Fruit fly (Drosophila melanogaster) whole organism, embryonic: ENCODE measurements around the gene jet.

Experiments used
- Atf-2 ChIP-seq: fragments of 200-800 bp; sonication (Bioruptor generic); optimal IDR thresholded peaks from 2 replicates; lab custom pipeline; 2016; ENCODE audit warnings: missing biosample characterization, missing genetic modification characterization
- CG10366 ChIP-seq: fragments of 200-800 bp; sonication (Bioruptor generic); IDR thresholded peaks from 2 replicates; pipeline ENCODE4 v1.3.6; 2022; ENCODE audit warnings: missing biosample characterization, missing genetic modification characterization
- CG11456 ChIP-seq: fragments of 200-800 bp; sonication (Bioruptor generic); IDR thresholded peaks from 3 replicates; pipeline ENCODE4 v1.3.6; 2022; ENCODE audit warnings: missing biosample characterization, missing genetic modification characterization
- CG12155 ChIP-seq: fragments of 200-800 bp; sonication (Bioruptor generic); optimal IDR thresholded peaks from 3 replicates; lab custom pipeline; 2016; ENCODE audit warnings: missing biosample characterization, missing genetic modification characterization
- CG13287 ChIP-seq: fragments of 200-800 bp; sonication (Bioruptor generic); IDR thresholded peaks from 2 replicates; pipeline ENCODE4 v1.3.6; 2022; ENCODE audit warnings: missing biosample characterization, missing genetic modification characterization; ENCODE audit not compliant: partially characterized antibody
- CG13624 ChIP-seq: fragments of 200-800 bp; sonication (Bioruptor generic); optimal IDR thresholded peaks from 2 replicates; lab custom pipeline; 2016; ENCODE audit warnings: missing biosample characterization, missing genetic modification characterization
- CG15514 ChIP-seq: fragments of 200-800 bp; sonication (Bioruptor generic); optimal IDR thresholded peaks from 3 replicates; lab custom pipeline; 2017; ENCODE audit warnings: missing biosample characterization, missing genetic modification characterization, mild to moderate bottlenecking, moderate library complexity, missing genetic modification reagents
- CG17568 ChIP-seq: fragments of 200-800 bp; sonication (Bioruptor generic); optimal IDR thresholded peaks from 2 replicates; lab custom pipeline; 2018; ENCODE audit warnings: missing biosample characterization, mild to moderate bottlenecking, missing genetic modification characterization, moderate library complexity
- CG2678 ChIP-seq: fragments of 200-800 bp; sonication (Bioruptor generic); optimal IDR thresholded peaks from 3 replicates; lab custom pipeline; 2019; ENCODE audit warnings: missing biosample characterization, mild to moderate bottlenecking, missing genetic modification characterization, moderate library complexity
- CG34422 ChIP-seq: fragments of 200-800 bp; sonication (Bioruptor generic); IDR thresholded peaks from 3 replicates; pipeline ENCODE4 v1.3.6; 2022; ENCODE audit warnings: missing biosample characterization, missing genetic modification characterization
- CG3847 ChIP-seq: fragments of 200-800 bp; sonication (Bioruptor generic); IDR thresholded peaks from 2 replicates; pipeline ENCODE4 v1.3.6; 2022; ENCODE audit warnings: missing biosample characterization, missing genetic modification characterization
- CG3995 ChIP-seq: fragments of 200-800 bp; sonication (Bioruptor generic); optimal IDR thresholded peaks from 3 replicates; lab custom pipeline; 2016; ENCODE audit warnings: missing biosample characterization, missing genetic modification characterization
- CG5245 ChIP-seq: fragments of 200-800 bp; sonication (Bioruptor generic); optimal IDR thresholded peaks from 3 replicates; lab custom pipeline; 2016; ENCODE audit warnings: missing biosample characterization, missing genetic modification characterization
- CG8388 ChIP-seq: fragments of 200-800 bp; sonication (Bioruptor generic); optimal IDR thresholded peaks from 2 replicates; lab custom pipeline; 2019; ENCODE audit warnings: missing biosample characterization, mild to moderate bottlenecking, missing genetic modification characterization, moderate library complexity
- CG9215 ChIP-seq: fragments of 200-800 bp; sonication (Bioruptor generic); IDR thresholded peaks from 2 replicates; pipeline ENCODE4 v1.3.6; 2022; ENCODE audit warnings: missing biosample characterization, missing genetic modification characterization
- CG9932 ChIP-seq: fragments of 200-800 bp; sonication (Bioruptor generic); IDR thresholded peaks from 2 replicates; pipeline ENCODE4 v1.3.6; 2022; ENCODE audit warnings: missing biosample characterization, missing genetic modification characterization
- Camta ChIP-seq: fragments of 200-800 bp; sonication (Bioruptor generic); optimal IDR thresholded peaks from 2 replicates; lab custom pipeline; 2016; ENCODE audit warnings: missing biosample characterization, missing genetic modification characterization
- CoRest ChIP-seq: fragments of 200-800 bp; sonication (Bioruptor generic); optimal IDR thresholded peaks from 3 replicates; lab custom pipeline; 2018; ENCODE audit warnings: missing biosample characterization, mild to moderate bottlenecking, missing genetic modification characterization, moderate library complexity
- Dfd ChIP-seq, 2 experiments: fragments of >200 bp; optimal IDR thresholded peaks; 2 replicates each; lab custom pipeline; 2017; ENCODE audit warnings: missing biosample characterization in 2 of 2, missing genetic modification characterization in 2 of 2
- E2f2 ChIP-seq: fragments of 200-800 bp; sonication (Bioruptor generic); IDR thresholded peaks from 2 replicates; pipeline ENCODE4 v1.3.6; 2022; ENCODE audit warnings: missing biosample characterization, missing genetic modification characterization
- Ets65A ChIP-seq: fragments of 200-800 bp; sonication (Bioruptor generic); peaks from one replicate; lab custom pipeline; 2016; ENCODE audit warnings: missing biosample characterization, missing genetic modification characterization
- HmgZ ChIP-seq: fragments of 200-800 bp; sonication (Bioruptor generic); optimal IDR thresholded peaks from 2 replicates; lab custom pipeline; 2018; ENCODE audit warnings: missing biosample characterization, mild to moderate bottlenecking, missing genetic modification characterization
- Hmr ChIP-seq: fragments of 200-800 bp; sonication (Bioruptor generic); optimal IDR thresholded peaks from 3 replicates; lab custom pipeline; 2017; ENCODE audit warnings: mild to moderate bottlenecking, missing biosample characterization, missing genetic modification reagents, missing genetic modification characterization
- MBD-R2 ChIP-seq: fragments of 200-800 bp; sonication (Bioruptor generic); IDR thresholded peaks from 2 replicates; pipeline ENCODE4 v1.3.6; 2022; ENCODE audit warnings: missing biosample characterization, missing genetic modification characterization
- MESR4 ChIP-seq: fragments of 200-800 bp; sonication (Bioruptor generic); optimal IDR thresholded peaks from 2 replicates; lab custom pipeline; 2018; ENCODE audit warnings: missing biosample characterization, mild to moderate bottlenecking, missing genetic modification characterization, moderate library complexity
- Med ChIP-seq: fragments of 200-800 bp; sonication (Bioruptor generic); peaks from one replicate; lab custom pipeline; 2016; ENCODE audit warnings: missing biosample characterization, missing genetic modification characterization, mild to moderate bottlenecking, inconsistent platforms, moderate library complexity
- Optix ChIP-seq: fragments of 200-800 bp; sonication (Bioruptor generic); IDR thresholded peaks from 3 replicates; pipeline ENCODE4 v1.3.6; 2022; ENCODE audit warnings: missing biosample characterization, missing genetic modification characterization
- Sry-β ChIP-seq: fragments of 200-800 bp; sonication (Bioruptor generic); optimal IDR thresholded peaks from 2 replicates; lab custom pipeline; 2018; ENCODE audit warnings: missing biosample characterization, mild to moderate bottlenecking, missing genetic modification characterization, moderate library complexity
- ap ChIP-seq: fragments of 200-800 bp; sonication (Bioruptor generic); IDR thresholded peaks from 2 replicates; pipeline ENCODE4 v1.3.6; 2022; ENCODE audit warnings: missing biosample characterization, missing genetic modification characterization
- az2 ChIP-seq: fragments of 200-800 bp; sonication (Bioruptor generic); optimal IDR thresholded peaks from 3 replicates; lab custom pipeline; 2016; ENCODE audit warnings: missing biosample characterization, missing genetic modification characterization
- btn ChIP-seq: fragments of 200-800 bp; sonication (Bioruptor generic); optimal IDR thresholded peaks from 2 replicates; lab custom pipeline; 2016; ENCODE audit warnings: missing biosample characterization, missing genetic modification characterization
- chinmo ChIP-seq: fragments of 200-800 bp; sonication (Bioruptor generic); IDR thresholded peaks from 4 replicates; pipeline ENCODE4 v1.3.6; 2022; ENCODE audit warnings: missing biosample characterization, missing genetic modification characterization; ENCODE audit not compliant: partially characterized antibody
- emc ChIP-seq: fragments of 200-800 bp; sonication (Bioruptor generic); optimal IDR thresholded peaks from 2 replicates; lab custom pipeline; 2016; ENCODE audit warnings: missing biosample characterization, missing genetic modification characterization
- ems ChIP-seq: fragments of 200-800 bp; sonication (Bioruptor generic); optimal IDR thresholded peaks from 3 replicates; lab custom pipeline; 2016; ENCODE audit warnings: missing biosample characterization, missing genetic modification characterization
- gcm2 ChIP-seq: fragments of 200-800 bp; sonication (Bioruptor generic); optimal IDR thresholded peaks from 2 replicates; lab custom pipeline; 2016; ENCODE audit warnings: missing biosample characterization, missing genetic modification characterization
- kay ChIP-seq: fragments of 200-800 bp; sonication (Bioruptor generic); optimal IDR thresholded peaks from 2 replicates; lab custom pipeline; 2016; ENCODE audit warnings: missing biosample characterization, missing genetic modification characterization
- klu ChIP-seq: fragments of 200-800 bp; sonication (Bioruptor generic); IDR thresholded peaks from 2 replicates; pipeline ENCODE4 v1.3.6; 2022; ENCODE audit warnings: missing biosample characterization, missing genetic modification characterization
- lilli ChIP-seq: fragments of 200-800 bp; sonication (Bioruptor generic); optimal IDR thresholded peaks from 3 replicates; lab custom pipeline; 2016; ENCODE audit warnings: missing biosample characterization, missing genetic modification characterization
- nom ChIP-seq: fragments of 200-800 bp; sonication (Bioruptor generic); optimal IDR thresholded peaks from 2 replicates; lab custom pipeline; 2017; ENCODE audit warnings: missing biosample characterization, missing genetic modification characterization, mild to moderate bottlenecking, moderate library complexity, missing genetic modification reagents
- oc ChIP-seq: fragments of 200-800 bp; sonication (Bioruptor generic); optimal IDR thresholded peaks from 2 replicates; lab custom pipeline; 2018; ENCODE audit warnings: missing biosample characterization, mild to moderate bottlenecking, missing genetic modification characterization, moderate library complexity
- pan ChIP-seq, 4 experiments: fragments of >200 bp in 3 of 4; fragments of 200-800 bp in 1 of 4; sonication (Bioruptor generic) in 1 of 4; optimal IDR thresholded peaks in 3 of 4; IDR thresholded peaks in 1 of 4; 2 replicates each; pipeline versions ENCODE4 v1.3.6 to Lab custom; 2017 to 2022; ENCODE audit warnings: missing biosample characterization in 2 of 4, missing genetic modification characterization in 2 of 4, mixed read lengths in 1 of 4
- phol ChIP-seq: fragments of 200-800 bp; sonication (Bioruptor generic); optimal IDR thresholded peaks from 3 replicates; lab custom pipeline; 2018; ENCODE audit warnings: missing biosample characterization, mild to moderate bottlenecking, missing genetic modification characterization, moderate library complexity
- pnt ChIP-seq: fragments of 200-800 bp; sonication (Bioruptor generic); optimal IDR thresholded peaks from 3 replicates; lab custom pipeline; 2016; ENCODE audit warnings: missing biosample characterization, missing genetic modification characterization
- pzg ChIP-seq: fragments of 200-800 bp; sonication (Bioruptor generic); optimal IDR thresholded peaks from 3 replicates; lab custom pipeline; 2018; ENCODE audit warnings: missing biosample characterization, mild to moderate bottlenecking, missing genetic modification characterization, moderate library complexity
- sens-2 ChIP-seq: fragments of 200-800 bp; sonication (Bioruptor generic); IDR thresholded peaks from 2 replicates; pipeline ENCODE4 v1.3.6; 2022; ENCODE audit warnings: missing biosample characterization, missing genetic modification characterization
- slbo ChIP-seq: fragments of 200-800 bp; sonication (Bioruptor generic); IDR thresholded peaks from 2 replicates; pipeline ENCODE4 v1.3.6; 2022; ENCODE audit warnings: missing biosample characterization, missing genetic modification characterization
- sna ChIP-seq: fragments of 200-800 bp; sonication (Bioruptor generic); IDR thresholded peaks from 2 replicates; pipeline ENCODE4 v1.3.6; 2022; ENCODE audit warnings: missing biosample characterization, missing genetic modification characterization; ENCODE audit not compliant: partially characterized antibody
- tio ChIP-seq: fragments of 200-800 bp; sonication (Bioruptor generic); optimal IDR thresholded peaks from 2 replicates; lab custom pipeline; 2017; ENCODE audit warnings: missing biosample characterization, missing genetic modification characterization, inconsistent platforms
- zfh1 ChIP-seq: fragments of 200-800 bp; sonication (Bioruptor generic); IDR thresholded peaks from 3 replicates; pipeline ENCODE4 v1.3.6; 2022; ENCODE audit warnings: missing biosample characterization, missing genetic modification characterization
- zfh2 ChIP-seq: fragments of 200-800 bp; sonication (Bioruptor generic); optimal IDR thresholded peaks from 2 replicates; lab custom pipeline; 2016; ENCODE audit warnings: missing biosample characterization, missing genetic modification characterization

jet gene

DNA sequence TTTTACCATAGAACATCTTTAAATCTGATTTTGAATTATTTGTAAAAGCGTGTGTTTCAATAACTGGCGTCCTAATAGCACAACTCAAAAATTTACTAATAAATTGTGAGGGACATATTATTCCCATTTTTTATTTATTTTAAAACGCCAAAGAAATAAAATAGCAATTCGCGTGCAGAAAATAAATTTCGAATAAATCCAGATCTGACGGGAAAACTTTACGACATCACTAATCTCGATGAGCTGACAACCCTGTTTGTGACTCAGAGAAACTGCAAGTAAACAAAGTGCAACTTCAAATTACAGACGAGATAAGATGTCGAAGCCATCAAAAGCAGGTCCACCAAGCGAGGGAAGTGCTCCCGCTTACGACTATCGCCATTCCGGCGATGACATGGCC lies 15.8 kb upstream of the jet start, which contains the start of gene CG34125:
CG34125 (plus strand) TSS at position 254 of the 400 bp plus-strand sequence.
- TF ChIP-seq Med (GFP tag; lab: Kevin White, UChicago) (peak; percentile 67), Atf-2 (GFP tag; lab: Kevin White, UChicago) (no peak), ap (no peak), CG8388 (GFP tag; lab: Kevin White, UChicago) (no peak), CG17568 (no peak), CG3847 (peak; percentile 26; the same call in 1 of the 2 replicates), ems (GFP tag; lab: Kevin White, UChicago) (peak; percentile 10), CG2678 (tag; lab: Kevin White, UChicago) (no peak), CoRest (tag; lab: Kevin White, UChicago) (no peak), CG34422 (GFP tag; lab: Robert Waterston, UW) (0 out of 3 replicates have a peak, but pooled peaks have one; percentile 8), nom (GFP tag; lab: Kevin White, UChicago) (no peak), CG15514 (peak; percentile 81), slbo (peak; percentile 32; the same call in 1 of the 2 replicates), CG9215 (GFP tag; lab: Robert Waterston, UW) (no peak), btn (GFP tag; lab: Kevin White, UChicago) (no peak), phol (tag; lab: Kevin White, UChicago) (peak; percentile 11), CG5245 (GFP tag; lab: Kevin White, UChicago) (no peak), CG3995 (GFP tag; lab: Kevin White, UChicago) (peak; percentile 53), CG12155 (GFP tag; lab: Kevin White, UChicago) (no peak), sens-2 (GFP tag; lab: Robert Waterston, UW) (no peak), zfh1 (GFP tag; lab: Robert Waterston, UW) (peak; percentile 20; the same call in 1 of the 3 replicates), Ets65A (GFP tag; lab: Kevin White, UChicago) (peak; percentile 82), E2f2 (GFP tag; lab: Robert Waterston, UW) (0 out of 2 replicates have a peak, but pooled peaks have one; percentile 22), CG13287 (peak; percentile 22; the same call in 1 of the 2 replicates), kay (peak; percentile 97), zfh2 (GFP tag; lab: Kevin White, UChicago) (no peak), CG13624 (GFP tag; lab: Kevin White, UChicago) (peak; percentile 5), pan (optimal IDR thresholded peaks at IDR 0.05; lab: Kevin White, UChicago) (no peak), pan (GFP tag; optimal IDR thresholded peaks at IDR 0.05 in 1 of 2, IDR thresholded peaks at IDR 0.05 in 1 of 2) (peak in 1 of 2 experiments; percentile 32), pnt (GFP tag; lab: Kevin White, UChicago) (no peak), Camta (GFP tag; lab: Kevin White, UChicago) (peak; percentile 16), CG9932 (GFP tag; lab: Robert Waterston, UW) (peak; percentile 44; the same call in 1 of the 2 replicates), klu (GFP tag; lab: Robert Waterston, UW) (no peak), CG11456 (GFP tag; lab: Robert Waterston, UW) (0 out of 3 replicates have a peak, but pooled peaks have one; percentile 47), emc (GFP tag; lab: Kevin White, UChicago) (no peak), Optix (GFP tag; lab: Robert Waterston, UW) (no peak), sna (GFP tag; lab: Robert Waterston, UW) (no peak), az2 (GFP tag; lab: Kevin White, UChicago) (peak; percentile 6), MESR4 (GFP tag; lab: Kevin White, UChicago) (peak; percentile 13), oc (tag; lab: Kevin White, UChicago) (no peak), tio (no peak), HmgZ (tag; lab: Kevin White, UChicago) (peak; percentile 13), CG10366 (GFP tag; lab: Robert Waterston, UW) (0 out of 2 replicates have a peak, but pooled peaks have one; percentile 10), Dfd (GFP tag; optimal IDR thresholded peaks at IDR 0.05; lab: Kevin White, UChicago) (no peak), gcm2 (GFP tag; lab: Kevin White, UChicago) (no peak), MBD-R2 (GFP tag; lab: Robert Waterston, UW) (peak; percentile 82), Sry-β (GFP tag; lab: Kevin White, UChicago) (peak; percentile 91), lilli (GFP tag; lab: Kevin White, UChicago) (no peak), chinmo (GFP tag; lab: Robert Waterston, UW) (peak; percentile 68; the same call in 1 of the 4 replicates), Hmr (no peak), pzg (GFP tag; lab: Kevin White, UChicago) (peak; percentile 33)
